Fruit fly (Drosophila melanogaster) whole organism, prepupa: ENCODE results near the gene CG31606.
A peak's percentile ranks its signal among the peaks of the same experiment; 100 is the strongest.

Source experiments
- Blimp-1 ChIP-seq: fragments of 200-800 bp; sonication (Bioruptor generic); optimal IDR thresholded peaks from 3 replicates; lab custom pipeline; 2017; ENCODE audit warnings: missing biosample characterization, missing genetic modification characterization, mild to moderate bottlenecking, moderate library complexity, missing genetic modification reagents
- CG10669 ChIP-seq: fragments of 200-800 bp; sonication (Bioruptor generic); optimal IDR thresholded peaks from 3 replicates; lab custom pipeline; 2018; ENCODE audit warnings: missing biosample characterization, mild to moderate bottlenecking, missing genetic modification characterization, moderate library complexity
- CG11294 ChIP-seq: fragments of 200-800 bp; sonication (Bioruptor generic); IDR thresholded peaks from 2 replicates; pipeline ENCODE4 v1.3.6; 2022; ENCODE audit warnings: missing biosample characterization, missing genetic modification characterization
- CG11762 ChIP-seq: fragments of 200-800 bp; sonication (Bioruptor generic); optimal IDR thresholded peaks from 3 replicates; lab custom pipeline; 2016; ENCODE audit warnings: missing biosample characterization, missing genetic modification characterization; ENCODE audit not compliant: insufficient read depth
- CG15336 ChIP-seq: fragments of 200-800 bp; sonication (Bioruptor generic); IDR thresholded peaks from 2 replicates; pipeline ENCODE4 v1.3.6; 2022; ENCODE audit warnings: missing biosample characterization, missing genetic modification characterization
- CG1621 ChIP-seq: fragments of 200-800 bp; sonication (Bioruptor generic); optimal IDR thresholded peaks from 3 replicates; lab custom pipeline; 2018; ENCODE audit warnings: missing biosample characterization, mild to moderate bottlenecking, missing genetic modification characterization
- CG16779 ChIP-seq: fragments of 200-800 bp; sonication (Bioruptor generic); optimal IDR thresholded peaks from 3 replicates; lab custom pipeline; 2017; ENCODE audit warnings: missing biosample characterization, mild to moderate bottlenecking, missing genetic modification characterization
- CG3032 ChIP-seq: fragments of 200-800 bp; optimal IDR thresholded peaks from 2 replicates; lab custom pipeline; 2019; ENCODE audit warnings: missing biosample characterization, mild to moderate bottlenecking, missing genetic modification characterization, moderate library complexity
- CG32006 ChIP-seq: fragments of 200-800 bp; sonication (Bioruptor generic); optimal IDR thresholded peaks from 3 replicates; lab custom pipeline; 2017; ENCODE audit warnings: missing biosample characterization, mild to moderate bottlenecking, missing genetic modification characterization
- CG34406 ChIP-seq: fragments of 200-800 bp; sonication (Bioruptor generic); optimal IDR thresholded peaks from 3 replicates; lab custom pipeline; 2016; ENCODE audit warnings: missing biosample characterization, missing genetic modification characterization
- CG3919 ChIP-seq: fragments of 200-800 bp; sonication (Bioruptor generic); optimal IDR thresholded peaks from 3 replicates; lab custom pipeline; 2016; ENCODE audit warnings: missing biosample characterization, missing genetic modification characterization
- CG6163 ChIP-seq: fragments of 200-800 bp; sonication (Bioruptor generic); IDR thresholded peaks from 3 replicates; pipeline ENCODE4 v1.3.6; 2022; ENCODE audit warnings: missing biosample characterization, missing genetic modification characterization
- CG6276 ChIP-seq: fragments of 200-800 bp; sonication (Bioruptor generic); optimal IDR thresholded peaks from 2 replicates; lab custom pipeline; 2017; ENCODE audit warnings: missing biosample characterization, mild to moderate bottlenecking, missing genetic modification characterization
- CG6792 ChIP-seq: fragments of 200-800 bp; sonication (Bioruptor generic); optimal IDR thresholded peaks from 3 replicates; lab custom pipeline; 2016; ENCODE audit warnings: missing biosample characterization, missing genetic modification characterization
- CG6808 ChIP-seq: fragments of 200-800 bp; sonication (Bioruptor generic); optimal IDR thresholded peaks from 3 replicates; lab custom pipeline; 2017; ENCODE audit warnings: missing biosample characterization, missing genetic modification characterization, mild to moderate bottlenecking, moderate library complexity, missing genetic modification reagents
- CG7368 ChIP-seq: fragments of 200-800 bp; sonication (Bioruptor generic); optimal IDR thresholded peaks from 3 replicates; lab custom pipeline; 2016; ENCODE audit warnings: missing biosample characterization, missing genetic modification characterization
- CG8119 ChIP-seq: fragments of 200-800 bp; sonication (Bioruptor generic); IDR thresholded peaks from 3 replicates; pipeline ENCODE4 v1.3.6; 2022; ENCODE audit warnings: missing biosample characterization, missing genetic modification characterization
- CG8319 ChIP-seq: fragments of 200-800 bp; sonication (Bioruptor generic); optimal IDR thresholded peaks from 3 replicates; lab custom pipeline; 2016; ENCODE audit warnings: missing biosample characterization, missing genetic modification characterization
- CG8632 ChIP-seq: fragments of 200-800 bp; sonication (Bioruptor generic); optimal IDR thresholded peaks from 3 replicates; lab custom pipeline; 2016; ENCODE audit warnings: missing biosample characterization, missing genetic modification characterization
- CG9139 ChIP-seq: fragments of 200-800 bp; sonication (Bioruptor generic); optimal IDR thresholded peaks from 3 replicates; lab custom pipeline; 2017; ENCODE audit warnings: missing biosample characterization, mild to moderate bottlenecking, missing genetic modification characterization
- Eip75B ChIP-seq: fragments of 200-800 bp; sonication (Bioruptor generic); optimal IDR thresholded peaks from 3 replicates; lab custom pipeline; 2016; ENCODE audit warnings: missing biosample characterization, missing genetic modification characterization
- Eip93F ChIP-seq: fragments of 200-800 bp; sonication (Bioruptor generic); optimal IDR thresholded peaks from 2 replicates; lab custom pipeline; 2016; ENCODE audit warnings: missing biosample characterization, mild to moderate bottlenecking, missing genetic modification characterization
- Ets21C ChIP-seq: fragments of 200-800 bp; sonication (Bioruptor generic); optimal IDR thresholded peaks from 3 replicates; lab custom pipeline; 2016; ENCODE audit warnings: missing biosample characterization, missing genetic modification characterization
- Ets96B ChIP-seq: fragments of 200-800 bp; optimal IDR thresholded peaks from 2 replicates; lab custom pipeline; 2019; ENCODE audit warnings: missing biosample characterization, mild to moderate bottlenecking, missing genetic modification characterization, moderate library complexity
- Gug ChIP-seq: fragments of 200-800 bp; sonication (Bioruptor generic); IDR thresholded peaks from 2 replicates; pipeline ENCODE4 v1.3.6; 2022; ENCODE audit warnings: missing biosample characterization, missing genetic modification characterization
- Hr38 ChIP-seq: sonication (Bioruptor generic); optimal IDR thresholded peaks from 2 replicates; lab custom pipeline; 2016; ENCODE audit warnings: missing biosample characterization, missing genetic modification characterization
- Hr39 ChIP-seq: fragments of 200-800 bp; sonication (Bioruptor generic); optimal IDR thresholded peaks from 2 replicates; lab custom pipeline; 2016; ENCODE audit warnings: missing biosample characterization, missing genetic modification characterization
- Met ChIP-seq: fragments of 200-800 bp; sonication (Bioruptor generic); optimal IDR thresholded peaks from 3 replicates; lab custom pipeline; 2016; ENCODE audit warnings: missing biosample characterization, missing genetic modification characterization
- Smox ChIP-seq: fragments of 200-800 bp; sonication (Bioruptor generic); optimal IDR thresholded peaks from 3 replicates; lab custom pipeline; 2016; ENCODE audit warnings: missing biosample characterization, missing genetic modification characterization
- Sox102F ChIP-seq: fragments of 200-800 bp; sonication (Bioruptor generic); optimal IDR thresholded peaks from 2 replicates; lab custom pipeline; 2016; ENCODE audit warnings: missing biosample characterization, mild to moderate bottlenecking, missing genetic modification characterization
- Sox14 ChIP-seq: fragments of 200-800 bp; sonication (Bioruptor generic); optimal IDR thresholded peaks from 3 replicates; lab custom pipeline; 2016; ENCODE audit warnings: missing biosample characterization, missing genetic modification characterization
- achi ChIP-seq: fragments of 200-800 bp; sonication (Bioruptor generic); optimal IDR thresholded peaks from 3 replicates; lab custom pipeline; 2016; ENCODE audit warnings: missing biosample characterization, missing genetic modification characterization
- acj6 ChIP-seq: fragments of 200-800 bp; sonication (Bioruptor generic); optimal IDR thresholded peaks from 3 replicates; lab custom pipeline; 2016; ENCODE audit warnings: missing biosample characterization, missing genetic modification characterization
- cyc ChIP-seq: fragments of 200-800 bp; sonication (Bioruptor generic); optimal IDR thresholded peaks from 3 replicates; lab custom pipeline; 2016; ENCODE audit warnings: missing biosample characterization, missing genetic modification characterization
- dac ChIP-seq: fragments of 200-800 bp; sonication (Bioruptor generic); optimal IDR thresholded peaks from 2 replicates; lab custom pipeline; 2017; ENCODE audit warnings: missing biosample characterization, mild to moderate bottlenecking, missing genetic modification characterization
- eg ChIP-seq: fragments of 200-800 bp; sonication (Bioruptor generic); IDR thresholded peaks from 3 replicates; pipeline ENCODE4 v1.3.6; 2022; ENCODE audit warnings: missing biosample characterization, missing genetic modification characterization
- esn ChIP-seq: fragments of 200-800 bp; sonication (Bioruptor generic); optimal IDR thresholded peaks from 2 replicates; lab custom pipeline; 2016; ENCODE audit warnings: missing biosample characterization, mild to moderate bottlenecking, missing genetic modification characterization, moderate library complexity
- fd59A ChIP-seq: fragments of 200-800 bp; sonication (Bioruptor generic); optimal IDR thresholded peaks from 2 replicates; lab custom pipeline; 2017; ENCODE audit warnings: missing biosample characterization, mild to moderate bottlenecking, missing genetic modification characterization, missing genetic modification reagents
- fd85E ChIP-seq: fragments of 200-800 bp; sonication (Bioruptor generic); optimal IDR thresholded peaks from 3 replicates; lab custom pipeline; 2016; ENCODE audit warnings: missing biosample characterization, missing genetic modification characterization
- fkh ChIP-seq: fragments of 200-800 bp; sonication (Bioruptor generic); optimal IDR thresholded peaks from 3 replicates; lab custom pipeline; 2017; ENCODE audit warnings: missing biosample characterization, mild to moderate bottlenecking, missing genetic modification characterization, moderate library complexity
- lz ChIP-seq: fragments of 200-800 bp; sonication (Bioruptor generic); optimal IDR thresholded peaks from 3 replicates; lab custom pipeline; 2016; ENCODE audit warnings: missing biosample characterization, missing genetic modification characterization
- net ChIP-seq: fragments of 200-800 bp; sonication (Bioruptor generic); optimal IDR thresholded peaks from 3 replicates; lab custom pipeline; 2016; ENCODE audit warnings: missing biosample characterization, missing genetic modification characterization
- pdm3 ChIP-seq: fragments of 200-800 bp; sonication (Bioruptor generic); optimal IDR thresholded peaks from 3 replicates; lab custom pipeline; 2016; ENCODE audit warnings: missing biosample characterization, missing genetic modification characterization
- spab ChIP-seq: fragments of 200-800 bp; sonication (Bioruptor generic); optimal IDR thresholded peaks from 2 replicates; lab custom pipeline; 2017; ENCODE audit warnings: missing biosample characterization, mild to moderate bottlenecking, missing genetic modification characterization, missing genetic modification reagents
- svp ChIP-seq: fragments of 200-800 bp; sonication (Bioruptor generic); peaks from one replicate; lab custom pipeline; 2016; ENCODE audit warnings: missing biosample characterization, missing genetic modification characterization
- topi ChIP-seq: fragments of 200-800 bp; sonication (Bioruptor generic); optimal IDR thresholded peaks from 3 replicates; lab custom pipeline; 2016; ENCODE audit warnings: missing biosample characterization, missing genetic modification characterization
- vri ChIP-seq: fragments of 200-800 bp; sonication (Bioruptor generic); optimal IDR thresholded peaks from 3 replicates; lab custom pipeline; 2016; ENCODE audit warnings: missing biosample characterization, mild to moderate bottlenecking, missing genetic modification characterization

Gene CG31606

dm6 chr2L:8145067-8145808, 2.2 kb upstream of the CG31606 start, which contains the start of the genes CG42763 and CG43394:
Gene CG42763 (minus strand): TSS chr2L:8145107.
Gene CG43394 (plus strand): TSS chr2L:8145758.
- 0 out of 2 replicates have a peak, but pooled peaks have one; percentile 7 for TF ChIP-seq CG15336
- TF ChIP-seq net (GFP tag; lab: Kevin White, UChicago): no peak
- TF ChIP-seq Hr39 (GFP tag; lab: Kevin White, UChicago): no peak
- TF ChIP-seq dac (GFP tag; lab: Kevin White, UChicago): no peak
- TF ChIP-seq vri (GFP tag; lab: Kevin White, UChicago): no peak
- no peak for TF ChIP-seq spab
- no peak for TF ChIP-seq CG6163 (GFP tag; lab: Robert Waterston, UW)
- no peak for TF ChIP-seq Ets96B (tag; lab: Kevin White, UChicago)
- no peak for TF ChIP-seq achi
- 0 out of 3 replicates have a peak, but pooled peaks have one; percentile 12 for TF ChIP-seq CG8119

dm6 chr2L:8148514-8149085, 1.2 kb downstream of the CG31606 start:
- no peak for TF ChIP-seq spab
- TF ChIP-seq Ets21C (GFP tag; lab: Kevin White, UChicago): no peak
- TF ChIP-seq CG6276 (GFP tag; lab: Kevin White, UChicago): no peak
- TF ChIP-seq Hr39 (GFP tag; lab: Kevin White, UChicago): no peak
- TF ChIP-seq Blimp-1 (GFP tag; lab: Kevin White, UChicago): peak; percentile 91
- TF ChIP-seq CG34406 (GFP tag; lab: Kevin White, UChicago): no peak
- peak; percentile 39 for TF ChIP-seq CG9139 (GFP tag; lab: Kevin White, UChicago)
- TF ChIP-seq topi: no peak
- TF ChIP-seq CG6163 (GFP tag; lab: Robert Waterston, UW): peak; percentile 48; the same call in 2 of the 3 replicates
- no peak for TF ChIP-seq CG8632
- TF ChIP-seq Sox14 (GFP tag; lab: Kevin White, UChicago): no peak
- TF ChIP-seq pdm3 (GFP tag; lab: Kevin White, UChicago): no peak
- TF ChIP-seq achi: no peak
- no peak for TF ChIP-seq esn
- no peak for TF ChIP-seq CG1621 (tag; lab: Kevin White, UChicago)
- no peak for TF ChIP-seq dac (GFP tag; lab: Kevin White, UChicago)
- no peak for TF ChIP-seq Met (GFP tag; lab: Kevin White, UChicago)
- no peak for TF ChIP-seq lz (GFP tag; lab: Kevin White, UChicago)
- no peak for TF ChIP-seq fkh (GFP tag; lab: Kevin White, UChicago)
- TF ChIP-seq CG10669: no peak
- no peak for TF ChIP-seq fd59A
- TF ChIP-seq CG8319 (GFP tag; lab: Kevin White, UChicago): no peak
- no peak for TF ChIP-seq Eip75B (GFP tag; lab: Kevin White, UChicago)
- peak; percentile 36 for TF ChIP-seq vri (GFP tag; lab: Kevin White, UChicago)
- TF ChIP-seq acj6 (GFP tag; lab: Kevin White, UChicago): no peak
- TF ChIP-seq CG7368 (GFP tag; lab: Kevin White, UChicago): no peak
- no peak for TF ChIP-seq CG32006
- TF ChIP-seq CG3919 (GFP tag; lab: Kevin White, UChicago): no peak
- no peak for TF ChIP-seq eg (GFP tag; lab: Robert Waterston, UW)
- TF ChIP-seq Eip93F (GFP tag; lab: Kevin White, UChicago): no peak
- no peak for TF ChIP-seq svp (GFP tag; lab: Kevin White, UChicago)
- TF ChIP-seq fd85E (GFP tag; lab: Kevin White, UChicago): no peak
- TF ChIP-seq Gug (GFP tag; lab: Robert Waterston, UW): no peak
- TF ChIP-seq CG6808 (GFP tag; lab: Kevin White, UChicago): no peak
- TF ChIP-seq CG11762: no peak
- TF ChIP-seq Smox: no peak
- TF ChIP-seq Sox102F (GFP tag; lab: Kevin White, UChicago): no peak
- TF ChIP-seq CG11294 (GFP tag; lab: Robert Waterston, UW): no peak
- no peak for TF ChIP-seq CG6792
- no peak for TF ChIP-seq CG8119
- no peak for TF ChIP-seq CG3032 (tag; lab: Kevin White, UChicago)
- TF ChIP-seq Hr38 (GFP tag; lab: Kevin White, UChicago): no peak
- no peak for TF ChIP-seq Ets96B (tag; lab: Kevin White, UChicago)
- no peak for TF ChIP-seq CG16779 (tag; lab: Kevin White, UChicago)
- TF ChIP-seq cyc (GFP tag; lab: Kevin White, UChicago): no peak
